Fruit fly (Drosophila melanogaster): Measurements from ENCODE around the gene Vml.
A peak's percentile ranks its signal among the peaks of the same experiment; 100 is the strongest.

The Vml gene

DNA sequence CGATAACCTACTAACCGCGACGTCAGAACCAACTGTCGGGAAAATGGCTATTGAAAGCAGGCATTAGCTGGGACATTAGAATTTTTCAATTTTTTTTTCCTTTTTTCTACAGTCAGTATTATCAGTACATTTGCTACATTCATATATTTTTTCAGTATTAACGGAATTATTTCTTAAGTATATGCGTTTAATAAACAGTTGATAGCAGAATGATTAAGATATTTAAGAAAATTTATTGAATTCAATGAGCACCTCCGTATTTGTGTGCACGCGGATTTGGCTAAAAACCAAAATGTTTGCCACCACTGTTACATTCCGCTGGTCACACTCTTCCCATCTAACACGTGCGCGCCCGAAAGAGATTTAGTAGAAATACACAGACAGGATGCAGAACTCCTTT lies 13.1 kb upstream of the Vml start, which contains the start of the genes temp and CG3071:
temp (minus strand) TSS at position 5 of the 400 bp plus-strand sequence.
CG3071 (plus strand) TSS at position 327 of the 400 bp plus-strand sequence.
- peak; percentile 62 for TF ChIP-seq Hr4 (GFP tag; optimal IDR thresholded peaks at IDR 0.05)
- peak; percentile 27; the same call in 1 of the 2 replicates for TF ChIP-seq CG15336 (GFP tag; IDR thresholded peaks at IDR 0.05)
- no peak for TF ChIP-seq CG1621 (tag; optimal IDR thresholded peaks at IDR 0.05)
- TF ChIP-seq CG8632 (GFP tag; optimal IDR thresholded peaks at IDR 0.05), result peak; percentile 21
- TF ChIP-seq fd59A (GFP tag; optimal IDR thresholded peaks at IDR 0.05), result peak; percentile 8
- peak; percentile 16 for TF ChIP-seq dsx (GFP tag; optimal IDR thresholded peaks at IDR 0.05; ENCODE audit: poor library complexity, severe bottlenecking)
- TF ChIP-seq Ets96B (tag; optimal IDR thresholded peaks at IDR 0.05), result peak; percentile 47
- TF ChIP-seq CG32006 (GFP tag; optimal IDR thresholded peaks at IDR 0.05), result peak; percentile 62
- TF ChIP-seq dac (GFP tag; optimal IDR thresholded peaks at IDR 0.05), result peak; percentile 37
- TF ChIP-seq lz (GFP tag; optimal IDR thresholded peaks at IDR 0.05), result peak; percentile 73
- TF ChIP-seq CG11902 (GFP tag; optimal IDR thresholded peaks at IDR 0.05), result peak; percentile 17
- TF ChIP-seq Lpt (GFP tag; optimal IDR thresholded peaks at IDR 0.05), result no peak
- no peak for TF ChIP-seq Sox102F (GFP tag; optimal IDR thresholded peaks at IDR 0.05)
- no peak for TF ChIP-seq CG6163 (GFP tag; IDR thresholded peaks at IDR 0.05)
- TF ChIP-seq CG3032 (tag; optimal IDR thresholded peaks at IDR 0.05), result peak; percentile 62
- peak; percentile 67 for TF ChIP-seq CG31627 (GFP tag; optimal IDR thresholded peaks at IDR 0.05)
- TF ChIP-seq Sox14 (GFP tag; optimal IDR thresholded peaks at IDR 0.05), result peak; percentile 72
- TF ChIP-seq ss (GFP tag; optimal IDR thresholded peaks at IDR 0.05), result peak; percentile 16 to 52
- TF ChIP-seq Gug (GFP tag; IDR thresholded peaks at IDR 0.05), result peak; percentile 27; the same call in 1 of the 2 replicates
- peak; percentile 65 for TF ChIP-seq CG10631 (GFP tag; optimal IDR thresholded peaks at IDR 0.05)
- TF ChIP-seq CG7368 (GFP tag; optimal IDR thresholded peaks at IDR 0.05), result no peak
- TF ChIP-seq svp (GFP tag), result peak; percentile 95
- TF ChIP-seq spab (GFP tag; optimal IDR thresholded peaks at IDR 0.05), result no peak
- TF ChIP-seq OdsH (GFP tag; optimal IDR thresholded peaks at IDR 0.05), result peak; percentile 62
- peak; percentile 38 for TF ChIP-seq CG6808 (GFP tag; optimal IDR thresholded peaks at IDR 0.05)
- peak; percentile 63 for TF ChIP-seq Ets21C (GFP tag; optimal IDR thresholded peaks at IDR 0.05)
- TF ChIP-seq CG6854 (GFP tag; optimal IDR thresholded peaks at IDR 0.05), result no peak
- no peak for TF ChIP-seq Smox (GFP tag; optimal IDR thresholded peaks at IDR 0.05)
- peak; percentile 61 for TF ChIP-seq Eip75B (GFP tag; optimal IDR thresholded peaks at IDR 0.05)
- no peak for TF ChIP-seq Hr38 (GFP tag; optimal IDR thresholded peaks at IDR 0.05)
- TF ChIP-seq Met (GFP tag; optimal IDR thresholded peaks at IDR 0.05), result peak; percentile 62
- peak; percentile 32 for TF ChIP-seq CG10669 (GFP tag; optimal IDR thresholded peaks at IDR 0.05)
- TF ChIP-seq topi (GFP tag; optimal IDR thresholded peaks at IDR 0.05), result peak; percentile 57
- TF ChIP-seq Eip78C (GFP tag), result peak; percentile 72
- TF ChIP-seq CG3919 (GFP tag; optimal IDR thresholded peaks at IDR 0.05), result peak; percentile 38
- peak; percentile 33 for TF ChIP-seq achi (GFP tag; optimal IDR thresholded peaks at IDR 0.05)
- TF ChIP-seq esn (GFP tag; optimal IDR thresholded peaks at IDR 0.05), result peak; percentile 72
- TF ChIP-seq pdm3 (GFP tag; optimal IDR thresholded peaks at IDR 0.05), result peak; percentile 65
- TF ChIP-seq net (GFP tag; optimal IDR thresholded peaks at IDR 0.05), result peak; percentile 3
- TF ChIP-seq CG6792 (GFP tag; optimal IDR thresholded peaks at IDR 0.05), result peak; percentile 54
- TF ChIP-seq Sox15 (GFP tag; optimal IDR thresholded peaks at IDR 0.05), result peak; percentile 39
- TF ChIP-seq Eip93F (GFP tag; optimal IDR thresholded peaks at IDR 0.05), result no peak
- TF ChIP-seq CG8119 (GFP tag; IDR thresholded peaks at IDR 0.05), result no peak
- TF ChIP-seq Hr39 (GFP tag; optimal IDR thresholded peaks at IDR 0.05), result peak; percentile 69
- peak; percentile 54 for TF ChIP-seq CG34406 (GFP tag; optimal IDR thresholded peaks at IDR 0.05)
- no peak for TF ChIP-seq eg (GFP tag; IDR thresholded peaks at IDR 0.05)
- TF ChIP-seq cyc (GFP tag; optimal IDR thresholded peaks at IDR 0.05), result peak; percentile 62
- peak; percentile 65 for TF ChIP-seq acj6 (GFP tag; optimal IDR thresholded peaks at IDR 0.05)

All from whole organism, prepupa.